Worm (Caenorhabditis elegans): ENCODE data around the gene F58B4.2.
A peak's percentile ranks its signal among the peaks of the same experiment; 100 is the strongest.

F58B4.2 gene

DNA sequence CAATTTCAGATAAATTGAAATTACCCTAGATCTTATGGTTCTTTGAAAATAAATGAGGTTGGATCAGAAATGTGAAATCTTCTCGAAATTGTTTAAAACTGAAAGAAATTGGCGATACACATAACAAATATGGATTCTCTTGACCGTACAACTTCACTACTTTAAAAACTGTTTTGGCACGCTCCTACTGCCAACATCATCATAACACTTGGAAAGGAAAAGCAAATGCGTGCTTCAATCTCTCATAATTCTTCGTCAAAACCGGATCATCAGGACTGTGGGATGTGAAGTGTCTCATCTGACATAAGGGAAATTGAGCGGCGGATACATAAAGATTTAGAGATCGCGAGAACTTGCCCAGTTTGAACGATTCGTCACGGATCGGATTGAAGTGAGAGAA lies 20.2 kb downstream of the F58B4.2 start, which contains the start of gene F32D8.7:
TSS of gene F32D8.7 (plus strand) at position 329 of the 400 bp plus-strand sequence.
- TF ChIP-seq ceh-18 (tag; optimal IDR thresholded peaks at IDR 0.05) (no peak), dve-1 (tag; optimal IDR thresholded peaks at IDR 0.05) (no peak), pax-1 (tag; optimal IDR thresholded peaks at IDR 0.05) (no peak), C38D4.7 (GFP tag; optimal IDR thresholded peaks at IDR 0.05) (no peak), hlh-6 (tag; optimal IDR thresholded peaks at IDR 0.05) (no peak), pag-3 (tag; optimal IDR thresholded peaks at IDR 0.05; ENCODE audit: borderline replicate concordance) (no peak), Y22D7AL.16 (tag; optimal IDR thresholded peaks at IDR 0.05) (no peak), ceh-2 (tag; optimal IDR thresholded peaks at IDR 0.05) (no peak)

DNA sequence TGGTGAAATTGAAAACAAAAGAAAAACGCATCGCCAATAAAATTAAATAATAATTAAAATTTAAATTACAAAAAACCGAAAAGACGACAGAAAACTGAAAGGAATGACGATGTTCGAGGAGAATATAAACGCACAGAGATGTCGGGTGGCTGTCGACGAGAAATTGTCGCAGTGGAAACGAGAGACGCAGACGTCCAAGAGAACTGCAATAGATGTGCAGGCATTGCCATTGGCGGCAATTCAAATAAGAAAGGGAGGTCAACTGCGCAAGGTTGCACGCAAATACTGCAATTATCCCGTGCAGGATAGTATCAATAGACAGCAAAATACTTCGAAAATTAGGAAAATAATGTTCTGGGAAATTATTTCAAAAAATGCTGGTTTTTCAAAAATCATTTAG lies 21.1 kb downstream of the F58B4.2 start:
- TF ChIP-seq fax-1 (tag; optimal IDR thresholded peaks at IDR 0.05) = peak; percentile 49
- no peak for TF ChIP-seq hlh-13 (GFP tag; optimal IDR thresholded peaks at IDR 0.05)
- TF ChIP-seq tbx-2 (tag; optimal IDR thresholded peaks at IDR 0.05) = peak; percentile 92
- TF ChIP-seq npax-4 (tag; optimal IDR thresholded peaks at IDR 0.05) = no peak
- no peak for TF ChIP-seq pha-4 (tag; optimal IDR thresholded peaks at IDR 0.05)
- TF ChIP-seq elt-2 (tag; optimal IDR thresholded peaks at IDR 0.05) = peak; percentile 82
- peak; percentile 50 for TF ChIP-seq zip-5 (tag; optimal IDR thresholded peaks at IDR 0.05)
- peak; percentile 60 for TF ChIP-seq hlh-30 (tag; optimal IDR thresholded peaks at IDR 0.05; ENCODE audit: insufficient read depth)
- peak; percentile 68 for TF ChIP-seq ztf-16 (tag; optimal IDR thresholded peaks at IDR 0.05)
- no peak for TF ChIP-seq nhr-232 (tag; optimal IDR thresholded peaks at IDR 0.05)
- TF ChIP-seq lim-6 (tag; optimal IDR thresholded peaks at IDR 0.05) = peak; percentile 57
- TF ChIP-seq ama-1 (optimal IDR thresholded peaks at IDR 0.05) = no peak
- TF ChIP-seq K02D7.2 (tag; optimal IDR thresholded peaks at IDR 0.05) = peak; percentile 21
- TF ChIP-seq ceh-18 (tag; optimal IDR thresholded peaks at IDR 0.05) = peak; percentile 88
- TF ChIP-seq syd-9 (tag; optimal IDR thresholded peaks at IDR 0.05) = peak; percentile 47
- TF ChIP-seq ttx-3 (tag; optimal IDR thresholded peaks at IDR 0.05) = no peak
- peak; percentile 95 for TF ChIP-seq dve-1 (tag; optimal IDR thresholded peaks at IDR 0.05)
- TF ChIP-seq madf-2 (tag; optimal IDR thresholded peaks at IDR 0.05) = peak; percentile 79
- TF ChIP-seq ceh-6 (GFP tag; optimal IDR thresholded peaks at IDR 0.05) = peak; percentile 4
- no peak for TF ChIP-seq ceh-24 (tag; optimal IDR thresholded peaks at IDR 0.05)
- TF ChIP-seq ceh-2 (tag; optimal IDR thresholded peaks at IDR 0.05) = peak; percentile 66
- TF ChIP-seq fkh-6 (tag; optimal IDR thresholded peaks at IDR 0.05) = peak; percentile 40
- peak; percentile 97 for TF ChIP-seq pax-1 (tag; optimal IDR thresholded peaks at IDR 0.05)
- TF ChIP-seq hlh-8 (tag; optimal IDR thresholded peaks at IDR 0.05) = peak; percentile 53
- TF ChIP-seq T23F11.4 (GFP tag; optimal IDR thresholded peaks at IDR 0.05) = peak; percentile 21
- no peak for TF ChIP-seq pag-3 (tag; optimal IDR thresholded peaks at IDR 0.05; ENCODE audit: borderline replicate concordance)
- TF ChIP-seq ceh-14 (tag; optimal IDR thresholded peaks at IDR 0.05) = peak; percentile 77
- TF ChIP-seq sox-2 (GFP tag; IDR thresholded peaks at IDR 0.05) = no peak; the same call in 1 of the 2 replicates
- TF ChIP-seq elt-4 (tag; optimal IDR thresholded peaks at IDR 0.05) = no peak
- peak; percentile 23 for TF ChIP-seq dmd-4 (tag; optimal IDR thresholded peaks at IDR 0.05; ENCODE audit: borderline replicate concordance)
- peak; percentile 90 for TF ChIP-seq ceh-31 (tag; optimal IDR thresholded peaks at IDR 0.05)
- TF ChIP-seq hlh-15 (tag; optimal IDR thresholded peaks at IDR 0.05) = no peak
- TF ChIP-seq nhr-11 (tag; optimal IDR thresholded peaks at IDR 0.05) = peak; percentile 7
- TF ChIP-seq Y22D7AL.16 (tag; optimal IDR thresholded peaks at IDR 0.05) = peak; percentile 60
- peak; percentile 52 for TF ChIP-seq sdc-2 (tag; optimal IDR thresholded peaks at IDR 0.05)
- peak; percentile 80 for TF ChIP-seq ets-4 (tag; optimal IDR thresholded peaks at IDR 0.05)
- peak; percentile 66 for TF ChIP-seq che-1 (tag; optimal IDR thresholded peaks at IDR 0.05)
- peak; percentile 85 for TF ChIP-seq ref-2 (tag; optimal IDR thresholded peaks at IDR 0.05)
- TF ChIP-seq ceh-48 (tag; optimal IDR thresholded peaks at IDR 0.05) = peak; percentile 49
- peak; percentile 85 for TF ChIP-seq unc-42 (tag; optimal IDR thresholded peaks at IDR 0.05)
- no peak for TF ChIP-seq ceh-9 (tag; optimal IDR thresholded peaks at IDR 0.05)
- peak; percentile 65 for TF ChIP-seq ahr-1 (tag; optimal IDR thresholded peaks at IDR 0.05)
- TF ChIP-seq tbx-7 (tag; optimal IDR thresholded peaks at IDR 0.05) = peak; percentile 26
- TF ChIP-seq ceh-45 (GFP tag; IDR thresholded peaks at IDR 0.05) = peak; percentile 47; the same call in 1 of the 2 replicates
- peak; percentile 93 for TF ChIP-seq unc-55 (GFP tag; optimal IDR thresholded peaks at IDR 0.05)
- no peak for TF ChIP-seq odd-2 (tag; optimal IDR thresholded peaks at IDR 0.05)
- TF ChIP-seq eyg-1 (tag; optimal IDR thresholded peaks at IDR 0.05) = peak; percentile 67
- peak; percentile 74 for TF ChIP-seq unc-86 (tag; optimal IDR thresholded peaks at IDR 0.05)
- TF ChIP-seq C08G9.2 (tag; optimal IDR thresholded peaks at IDR 0.05) = peak; percentile 73
